Worm (Caenorhabditis elegans) whole organism, late embryonic: ENCODE data around the gene ubc-17.

Experiments
- ama-1 ChIP-seq: fragments of 150-350 bp; optimal IDR thresholded peaks from 2 replicates; lab custom pipeline; 2014
- ceh-9 ChIP-seq: sonication (generic microtip); optimal IDR thresholded peaks from 2 replicates; lab custom pipeline; 2016; ENCODE audit warnings: mild to moderate bottlenecking, missing genetic modification characterization, inconsistent platforms, missing compliant biosample characterization
- che-1 ChIP-seq: sonication (generic microtip); optimal IDR thresholded peaks from 2 replicates; lab custom pipeline; 2016; ENCODE audit warnings: mild to moderate bottlenecking, missing genetic modification characterization, missing compliant biosample characterization
- tbx-2 ChIP-seq: sonication (generic microtip); optimal IDR thresholded peaks from 2 replicates; lab custom pipeline; 2016; ENCODE audit warnings: missing genetic modification characterization, missing compliant biosample characterization

- TF ChIP-seq che-1 (tag; lab: Kevin White, UChicago) (no peak), ama-1 (lab: Kevin White, UChicago) (no peak), tbx-2 (tag; lab: Kevin White, UChicago) (no peak), ceh-9 (no peak)
Measured at ce11 chrX:7075250-7075649, 24.9 kb downstream of the ubc-17 start, which contains the start of gene B0403.6.
